Worm (Caenorhabditis elegans) whole organism, L1 larva: ENCODE results near the gene fbxc-25.

Experiments used
- ama-1 ChIP-seq: fragments of 150-350 bp; optimal IDR thresholded peaks from 2 replicates; lab custom pipeline; 2014
- ces-1 ChIP-seq: fragments of 150-350 bp; optimal IDR thresholded peaks from 2 replicates; lab custom pipeline; 2014; ENCODE audit warnings: missing biosample characterization, missing genetic modification reagents, missing genetic modification characterization
- fkh-10 ChIP-seq: sonication (generic microtip); optimal IDR thresholded peaks from 2 replicates; lab custom pipeline; 2017; ENCODE audit warnings: missing biosample characterization, missing genetic modification reagents, missing genetic modification characterization
- pqm-1 ChIP-seq: sonication (generic microtip); optimal IDR thresholded peaks from 3 replicates; lab custom pipeline; 2017; ENCODE audit warnings: missing biosample characterization, missing genetic modification characterization
- unc-130 ChIP-seq: fragments of 150-350 bp; optimal IDR thresholded peaks from 2 replicates; lab custom pipeline; 2017; ENCODE audit warnings: missing biosample characterization, missing genetic modification characterization, inconsistent platforms
- unc-30 ChIP-seq: sonication (generic microtip); optimal IDR thresholded peaks from 2 replicates; lab custom pipeline; 2017; ENCODE audit warnings: missing biosample characterization, missing genetic modification characterization

DNA sequence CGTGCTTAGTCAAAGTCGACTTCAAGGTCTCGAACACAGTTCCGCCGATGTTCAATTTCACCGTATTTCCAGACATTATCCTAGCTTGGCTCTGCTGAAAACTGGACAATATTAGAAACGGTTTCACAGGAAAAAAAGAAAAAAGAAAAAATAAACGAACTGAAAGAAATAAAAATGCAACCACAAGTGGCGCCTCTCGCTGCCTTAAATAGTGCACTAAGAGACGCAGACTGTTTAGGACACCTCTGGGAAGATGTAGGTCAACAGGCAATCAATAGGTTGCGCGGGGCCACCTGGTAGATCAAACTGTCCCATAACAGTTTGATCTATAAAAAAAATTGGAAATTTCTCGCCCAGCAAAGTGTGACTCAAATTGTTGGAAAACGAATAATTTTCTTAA, 2.7 kb upstream of the fbxc-25 start, which contains the start of gene B0281.4:
- no peak for TF ChIP-seq fkh-10 (GFP tag; lab: Kevin White, UChicago)
- TF ChIP-seq ces-1 (GFP tag; lab: Kevin White, UChicago): no peak
- no peak for TF ChIP-seq ama-1 (lab: Kevin White, UChicago)
- TF ChIP-seq unc-30: no peak
- no peak for TF ChIP-seq pqm-1 (tag; lab: Kevin White, UChicago)
- no peak for TF ChIP-seq unc-130 (tag; lab: Kevin White, UChicago)
